Fruit fly (Drosophila melanogaster) whole organism, embryonic: ENCODE measurements around the gene CG12081.

Experiments used
- Abd-B ChIP-seq: fragments of 200-800 bp; sonication (Bioruptor generic); optimal IDR thresholded peaks from 2 replicates; lab custom pipeline; 2018; ENCODE audit warnings: missing biosample characterization, mild to moderate bottlenecking, missing genetic modification characterization, moderate library complexity
- Bdp1 ChIP-seq: fragments of 200-800 bp; sonication (Bioruptor generic); optimal IDR thresholded peaks from 3 replicates; lab custom pipeline; 2016; ENCODE audit warnings: missing biosample characterization, missing genetic modification characterization
- CG13296 ChIP-seq: fragments of 200-800 bp; sonication (Bioruptor generic); optimal IDR thresholded peaks from 3 replicates; lab custom pipeline; 2018; ENCODE audit warnings: missing biosample characterization, mild to moderate bottlenecking, missing genetic modification characterization
- CG13424 ChIP-seq: fragments of 200-800 bp; sonication (Bioruptor generic); optimal IDR thresholded peaks from 2 replicates; lab custom pipeline; 2019; ENCODE audit warnings: missing biosample characterization, mild to moderate bottlenecking, missing genetic modification characterization, moderate library complexity
- CG14014 ChIP-seq: fragments of 200-800 bp; sonication (Bioruptor generic); IDR thresholded peaks from 2 replicates; pipeline ENCODE4 v1.3.6; 2022; ENCODE audit warnings: missing biosample characterization, missing genetic modification characterization
- CG2875 ChIP-seq: fragments of 200-800 bp; sonication (Bioruptor generic); optimal IDR thresholded peaks from 2 replicates; lab custom pipeline; 2017; ENCODE audit warnings: missing biosample characterization, mild to moderate bottlenecking, missing genetic modification characterization, missing genetic modification reagents
- CG31441 ChIP-seq: fragments of 200-800 bp; sonication (Bioruptor generic); IDR thresholded peaks from 2 replicates; pipeline ENCODE4 v1.3.6; 2022; ENCODE audit warnings: missing biosample characterization, missing genetic modification characterization
- CG34224 ChIP-seq: fragments of 200-800 bp; sonication (Bioruptor generic); IDR thresholded peaks from 3 replicates; pipeline ENCODE4 v1.3.6; 2022; ENCODE audit warnings: missing biosample characterization, missing genetic modification characterization; ENCODE audit not compliant: partially characterized antibody
- CG43689 ChIP-seq: fragments of 200-800 bp; sonication (Bioruptor generic); IDR thresholded peaks from 2 replicates; pipeline ENCODE4 v1.3.6; 2022; ENCODE audit warnings: missing biosample characterization, missing genetic modification characterization
- CG5245 ChIP-seq: fragments of 200-800 bp; sonication (Bioruptor generic); optimal IDR thresholded peaks from 3 replicates; lab custom pipeline; 2016; ENCODE audit warnings: missing biosample characterization, missing genetic modification characterization
- CG6254 ChIP-seq: fragments of 200-800 bp; sonication (Bioruptor generic); optimal IDR thresholded peaks from 3 replicates; lab custom pipeline; 2017; ENCODE audit warnings: mild to moderate bottlenecking, missing biosample characterization, missing genetic modification reagents, missing genetic modification characterization
- CG6272 ChIP-seq: fragments of 200-800 bp; sonication (Bioruptor generic); IDR thresholded peaks from 2 replicates; pipeline ENCODE4 v1.3.6; 2022; ENCODE audit warnings: missing biosample characterization, missing genetic modification characterization
- CG7357 ChIP-seq: fragments of 200-800 bp; sonication (Bioruptor generic); IDR thresholded peaks from 3 replicates; pipeline ENCODE4 v1.3.6; 2022; ENCODE audit warnings: missing biosample characterization, missing genetic modification characterization
- CG7928 ChIP-seq: fragments of 200-800 bp; sonication (Bioruptor generic); optimal IDR thresholded peaks from 2 replicates; lab custom pipeline; 2017; ENCODE audit warnings: missing biosample characterization, mild to moderate bottlenecking, missing genetic modification characterization
- CG8765 ChIP-seq: fragments of 200-800 bp; sonication (Bioruptor generic); IDR thresholded peaks from 2 replicates; pipeline ENCODE4 v1.3.6; 2022; ENCODE audit warnings: missing biosample characterization, missing genetic modification characterization
- CG8924 ChIP-seq: fragments of 200-800 bp; optimal IDR thresholded peaks from 3 replicates; lab custom pipeline; 2019; ENCODE audit warnings: missing biosample characterization, mild to moderate bottlenecking, missing genetic modification characterization, moderate library complexity
- CG9797 ChIP-seq: fragments of 200-800 bp; sonication (Bioruptor generic); optimal IDR thresholded peaks from 3 replicates; lab custom pipeline; 2018; ENCODE audit warnings: missing biosample characterization, mild to moderate bottlenecking, missing genetic modification characterization
- Dll ChIP-seq: fragments of 200-800 bp; sonication (Bioruptor generic); IDR thresholded peaks from 4 replicates; pipeline ENCODE4 v1.3.6; 2022; ENCODE audit warnings: missing biosample characterization, missing genetic modification characterization; ENCODE audit not compliant: partially characterized antibody
- Doc2 ChIP-seq: fragments of 200-800 bp; sonication (Bioruptor generic); IDR thresholded peaks from 2 replicates; pipeline ENCODE4 v1.3.6; 2022; ENCODE audit warnings: missing biosample characterization, missing genetic modification characterization
- Ets97D ChIP-seq: fragments of 200-800 bp; sonication (Bioruptor generic); optimal IDR thresholded peaks from 3 replicates; lab custom pipeline; 2016; ENCODE audit warnings: missing biosample characterization, missing genetic modification characterization
- GATAe ChIP-seq: fragments of 200-800 bp; sonication (Bioruptor generic); conservative IDR thresholded peaks from 2 replicates; pipeline ENCODE4 v1.3.6; 2022; ENCODE audit warnings: missing biosample characterization, missing genetic modification characterization
- Gsc ChIP-seq: fragments of 200-800 bp; sonication (Bioruptor generic); IDR thresholded peaks from 2 replicates; pipeline ENCODE4 v1.3.6; 2022; ENCODE audit warnings: missing biosample characterization, missing genetic modification characterization
- Hand ChIP-seq: fragments of 200-800 bp; sonication (Bioruptor generic); optimal IDR thresholded peaks from 2 replicates; lab custom pipeline; 2017; ENCODE audit warnings: mild to moderate bottlenecking, missing biosample characterization, missing genetic modification reagents, missing genetic modification characterization
- Mad ChIP-seq: fragments of 200-800 bp; sonication (Bioruptor generic); optimal IDR thresholded peaks from 2 replicates; lab custom pipeline; 2016; ENCODE audit warnings: missing biosample characterization, missing genetic modification characterization
- Myb ChIP-seq: fragments of 200-800 bp; sonication (Bioruptor generic); optimal IDR thresholded peaks from 2 replicates; lab custom pipeline; 2016; ENCODE audit warnings: missing biosample characterization, missing genetic modification characterization
- NFAT ChIP-seq: fragments of 200-800 bp; sonication (Bioruptor generic); IDR thresholded peaks from 2 replicates; pipeline ENCODE4 v1.3.6; 2022; ENCODE audit warnings: missing biosample characterization, missing genetic modification characterization
- Neu2 ChIP-seq: fragments of 200-800 bp; sonication (Bioruptor generic); optimal IDR thresholded peaks from 3 replicates; lab custom pipeline; 2016; ENCODE audit warnings: missing biosample characterization, missing genetic modification characterization, borderline replicate concordance
- Ptx1 ChIP-seq: fragments of 200-800 bp; sonication (Bioruptor generic); IDR thresholded peaks from 2 replicates; pipeline ENCODE4 v1.3.6; 2022; ENCODE audit warnings: missing biosample characterization, missing genetic modification characterization
- Scr ChIP-seq: fragments of 200-800 bp; sonication (Bioruptor generic); IDR thresholded peaks from 2 replicates; pipeline ENCODE4 v1.3.6; 2022; ENCODE audit warnings: missing biosample characterization, missing genetic modification characterization; ENCODE audit not compliant: partially characterized antibody
- Usf ChIP-seq: fragments of 200-800 bp; sonication (Bioruptor generic); optimal IDR thresholded peaks from 2 replicates; lab custom pipeline; 2017; ENCODE audit warnings: missing genotype, missing biosample characterization, missing genetic modification characterization
- Xrp1 ChIP-seq: fragments of 200-800 bp; sonication (Bioruptor generic); IDR thresholded peaks from 2 replicates; pipeline ENCODE4 v1.3.6; 2022; ENCODE audit warnings: missing biosample characterization, missing genetic modification characterization
- al ChIP-seq: fragments of 200-800 bp; sonication (Bioruptor generic); IDR thresholded peaks from 2 replicates; pipeline ENCODE4 v1.3.6; 2022; ENCODE audit warnings: missing biosample characterization, missing genetic modification characterization
- aop ChIP-seq: fragments of 200-800 bp; sonication (Bioruptor generic); IDR thresholded peaks from 2 replicates; pipeline ENCODE4 v1.3.6; 2022; ENCODE audit warnings: missing biosample characterization, missing genetic modification characterization
- ato ChIP-seq: fragments of 200-800 bp; sonication (Bioruptor generic); IDR thresholded peaks from 2 replicates; pipeline ENCODE4 v1.3.6; 2022; ENCODE audit warnings: missing biosample characterization, missing genetic modification characterization; ENCODE audit not compliant: partially characterized antibody
- bab2 ChIP-seq: fragments of 200-800 bp; sonication (Bioruptor generic); optimal IDR thresholded peaks from 2 replicates; lab custom pipeline; 2016; ENCODE audit warnings: missing biosample characterization, missing genetic modification characterization
- crc ChIP-seq: fragments of 200-800 bp; sonication (Bioruptor generic); optimal IDR thresholded peaks from 2 replicates; lab custom pipeline; 2016; ENCODE audit warnings: missing biosample characterization, missing genetic modification characterization
- croc ChIP-seq: fragments of 200-800 bp; sonication (Bioruptor generic); conservative IDR thresholded peaks from 3 replicates; pipeline ENCODE4 v1.3.6; 2022; ENCODE audit warnings: missing biosample characterization, missing genetic modification characterization
- da ChIP-seq: fragments of 200-800 bp; sonication (Bioruptor generic); optimal IDR thresholded peaks from 2 replicates; lab custom pipeline; 2016; ENCODE audit warnings: missing biosample characterization, missing genetic modification characterization
- dmrt99B ChIP-seq: fragments of 200-800 bp; sonication (Bioruptor generic); optimal IDR thresholded peaks from 2 replicates; lab custom pipeline; 2018; ENCODE audit warnings: missing biosample characterization, mild to moderate bottlenecking, missing genetic modification characterization, moderate library complexity
- en ChIP-seq: fragments of 200-800 bp; sonication (Bioruptor generic); optimal IDR thresholded peaks from 2 replicates; lab custom pipeline; 2016; ENCODE audit warnings: missing biosample characterization, missing genetic modification characterization
- eyg ChIP-seq: fragments of 200-800 bp; sonication (Bioruptor generic); optimal IDR thresholded peaks from 3 replicates; lab custom pipeline; 2016; ENCODE audit warnings: missing biosample characterization, missing genetic modification characterization
- fd64A ChIP-seq: fragments of 200-800 bp; sonication (Bioruptor generic); optimal IDR thresholded peaks from 3 replicates; lab custom pipeline; 2018; ENCODE audit warnings: missing biosample characterization, mild to moderate bottlenecking, missing genetic modification characterization
- jigr1 ChIP-seq: fragments of 200-800 bp; sonication (Bioruptor generic); IDR thresholded peaks from 3 replicates; pipeline ENCODE4 v1.3.6; 2022; ENCODE audit warnings: missing biosample characterization, missing genetic modification characterization
- ken ChIP-seq: fragments of 200-800 bp; sonication (Bioruptor generic); IDR thresholded peaks from 3 replicates; pipeline ENCODE4 v1.3.6; 2022; ENCODE audit warnings: missing biosample characterization, missing genetic modification characterization
- knrl ChIP-seq: fragments of 200-800 bp; sonication (Bioruptor generic); IDR thresholded peaks from 3 replicates; pipeline ENCODE4 v1.3.6; 2022; ENCODE audit warnings: missing biosample characterization, missing genetic modification characterization; ENCODE audit not compliant: partially characterized antibody
- lab ChIP-seq: fragments of 200-800 bp; sonication (Bioruptor generic); optimal IDR thresholded peaks from 3 replicates; lab custom pipeline; 2017; ENCODE audit warnings: missing biosample characterization, missing genetic modification characterization, mild to moderate bottlenecking, moderate library complexity, missing genetic modification reagents
- p53 ChIP-seq: fragments of 200-800 bp; sonication (Bioruptor generic); optimal IDR thresholded peaks from 2 replicates; lab custom pipeline; 2016; ENCODE audit warnings: missing biosample characterization, missing genetic modification characterization
- pfk ChIP-seq: fragments of 200-800 bp; sonication (Bioruptor generic); optimal IDR thresholded peaks from 2 replicates; lab custom pipeline; 2018; ENCODE audit warnings: missing biosample characterization, mild to moderate bottlenecking, missing genetic modification characterization, moderate library complexity
- pho ChIP-seq: fragments of 200-800 bp; sonication (Bioruptor generic); optimal IDR thresholded peaks from 2 replicates; lab custom pipeline; 2016; ENCODE audit warnings: missing biosample characterization, missing genetic modification characterization
- sisA ChIP-seq: fragments of 200-800 bp; sonication (Bioruptor generic); IDR thresholded peaks from 2 replicates; pipeline ENCODE4 v1.3.6; 2022; ENCODE audit warnings: missing biosample characterization, missing genetic modification characterization
- stwl ChIP-seq: fragments of 200-800 bp; sonication (Bioruptor generic); optimal IDR thresholded peaks from 3 replicates; lab custom pipeline; 2018; ENCODE audit warnings: missing biosample characterization, mild to moderate bottlenecking, missing genetic modification characterization, moderate library complexity
- toy ChIP-seq: fragments of 200-800 bp; sonication (Bioruptor generic); IDR thresholded peaks from 2 replicates; pipeline ENCODE4 v1.3.6; 2022; ENCODE audit warnings: missing biosample characterization, missing genetic modification characterization

Gene CG12081

DNA sequence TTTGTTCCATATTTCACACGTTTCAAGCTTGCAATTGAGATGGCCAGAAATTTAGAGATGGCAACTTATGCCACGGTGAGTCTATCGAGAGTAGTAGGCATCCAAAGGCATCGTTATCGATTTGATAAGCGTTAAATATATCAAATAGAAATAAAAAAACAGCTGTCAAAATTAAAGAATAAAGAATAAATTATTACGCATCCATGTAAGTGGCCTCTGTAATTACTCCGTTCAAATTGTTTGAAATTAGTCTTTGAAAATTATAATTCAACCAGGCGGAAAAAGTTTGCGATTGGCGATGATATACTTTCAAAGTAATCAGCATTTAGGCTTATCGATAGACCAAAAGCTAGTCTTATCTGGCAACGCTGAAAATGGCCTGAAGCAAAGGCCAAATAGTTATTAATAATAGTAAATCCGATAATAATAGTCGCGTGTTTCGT is 3.1 kb downstream of the CG12081 start, which contains the start of the genes CG12659 and Crag (continued):
- TF ChIP-seq Ets97D (GFP tag; lab: Kevin White, UChicago) (peak; percentile 2), CG5245 (GFP tag; lab: Kevin White, UChicago) (no peak), Hand (GFP tag; lab: Kevin White, UChicago) (no peak), eyg (GFP tag; lab: Kevin White, UChicago) (no peak), Abd-B (GFP tag; lab: Kevin White, UChicago) (no peak), Neu2 (GFP tag; lab: Kevin White, UChicago) (no peak), CG34224 (GFP tag; lab: Robert Waterston, UW) (peak; percentile 66; the same call in 2 of the 3 replicates), NFAT (GFP tag; lab: Robert Waterston, UW) (no peak), CG9797 (no peak), stwl (tag; lab: Kevin White, UChicago) (peak; percentile 72), ken (no peak), CG2875 (GFP tag; lab: Kevin White, UChicago) (no peak), CG8924 (tag; lab: Kevin White, UChicago) (peak; percentile 40), GATAe (GFP tag; lab: Robert Waterston, UW) (no peak), toy (no peak), knrl (peak; percentile 63; the same call in 2 of the 3 replicates), CG13296 (GFP tag; lab: Kevin White, UChicago) (no peak), Bdp1 (GFP tag; lab: Kevin White, UChicago) (no peak), Gsc (GFP tag; lab: Robert Waterston, UW) (no peak), fd64A (GFP tag; lab: Kevin White, UChicago) (no peak), al (GFP tag; lab: Robert Waterston, UW) (no peak), CG8765 (GFP tag; lab: Robert Waterston, UW) (no peak), CG31441 (no peak), crc (GFP tag; lab: Kevin White, UChicago) (no peak), aop (GFP tag; lab: Robert Waterston, UW) (no peak), CG6272 (GFP tag; lab: Robert Waterston, UW) (no peak), Mad (no peak), lab (GFP tag; lab: Kevin White, UChicago) (no peak), pfk (GFP tag; lab: Kevin White, UChicago) (peak; percentile 87), pho (no peak), bab2 (GFP tag; lab: Kevin White, UChicago) (no peak), en (GFP tag; lab: Kevin White, UChicago) (no peak), Doc2 (GFP tag; lab: Robert Waterston, UW) (no peak), CG6254 (no peak), dmrt99B (tag; lab: Kevin White, UChicago) (no peak), Usf (GFP tag; lab: Kevin White, UChicago) (no peak), p53 (GFP tag; lab: Kevin White, UChicago) (no peak), croc (GFP tag; lab: Robert Waterston, UW) (no peak), Dll (peak; percentile 79), CG14014 (GFP tag; lab: Robert Waterston, UW) (no peak), Myb (GFP tag; lab: Kevin White, UChicago) (no peak), ato (0 out of 2 replicates have a peak, but pooled peaks have one; percentile 19), CG7357 (GFP tag; lab: Robert Waterston, UW) (no peak), CG7928 (no peak), Ptx1 (GFP tag; lab: Robert Waterston, UW) (no peak), Xrp1 (GFP tag; lab: Robert Waterston, UW) (no peak), CG13424 (tag; lab: Kevin White, UChicago) (peak; percentile 9), CG43689 (GFP tag; lab: Robert Waterston, UW) (no peak), jigr1 (GFP tag; lab: Robert Waterston, UW) (no peak), da (no peak), Scr (GFP tag; lab: Robert Waterston, UW) (peak; percentile 71), sisA (no peak)
